ENCODE assay signal across 1 fruit fly cellular context in the genomic region with DNA sequence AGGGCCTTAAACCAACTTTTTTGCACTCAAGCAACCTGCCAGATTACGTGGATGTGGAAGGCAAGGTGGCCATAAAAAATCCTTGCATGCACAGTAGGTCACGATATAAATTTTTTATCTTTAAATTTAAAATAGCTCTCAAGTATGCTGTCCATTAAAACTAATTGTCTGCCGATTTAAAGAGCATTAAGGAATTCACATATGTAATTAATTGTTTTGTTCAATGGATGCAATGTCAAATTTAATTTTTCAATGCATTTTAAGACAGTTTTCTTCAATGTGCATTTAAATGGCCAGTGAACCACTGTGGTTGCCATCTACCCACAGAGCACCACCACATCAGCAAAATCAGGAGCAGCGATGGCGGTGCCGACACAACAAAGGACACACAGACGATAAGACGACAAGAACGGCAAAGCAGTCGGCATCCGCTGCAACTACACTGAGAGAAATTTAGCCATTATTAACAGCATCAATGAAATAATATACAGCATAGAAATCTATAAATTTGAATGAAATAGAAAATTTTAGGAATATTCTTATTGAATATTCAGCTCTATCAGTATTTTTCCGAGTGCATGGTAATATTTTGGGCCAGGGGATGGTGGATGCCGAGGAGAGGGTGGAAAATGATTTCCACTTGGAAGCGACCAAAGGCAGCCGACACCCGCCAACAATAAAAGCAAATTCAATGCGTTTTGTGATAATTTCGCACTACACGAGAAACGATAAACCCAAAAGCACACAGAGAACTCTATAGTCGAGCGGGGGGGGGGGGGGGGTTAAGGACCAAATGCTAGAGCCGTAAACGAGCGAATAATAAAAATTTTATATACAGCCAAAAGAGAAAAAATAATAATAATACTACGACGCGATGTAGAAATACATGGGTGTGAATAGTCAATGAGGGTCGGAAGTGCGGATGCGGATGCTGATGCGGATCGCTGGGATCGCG.
TF ChIP-seq lines count a peak whose summit lies in the region.

No protein-coding gene starts in this region.

TF ChIP-seq in whole organism, embryonic, 481 proteins besides CTCF, POLR2A, EP300 and RAD21 (continued from another document and continues in another):
- no peak for TF ChIP-seq ems (GFP tag; optimal IDR thresholded peaks at IDR 0.05; lab: Kevin White, UChicago)
- TF ChIP-seq cad (GFP tag; optimal IDR thresholded peaks at IDR 0.05; lab: Kevin White, UChicago), result no peak
- TF ChIP-seq CG10267 (tag; optimal IDR thresholded peaks at IDR 0.05; lab: Kevin White, UChicago), result peak; percentile 57
- TF ChIP-seq gsb (GFP tag; IDR thresholded peaks at IDR 0.05; lab: Robert Waterston, UW), result no peak
- no peak for TF ChIP-seq sc (optimal IDR thresholded peaks at IDR 0.05; lab: Kevin White, UChicago)
- no peak for TF ChIP-seq sc (GFP tag; optimal IDR thresholded peaks at IDR 0.05; lab: Kevin White, UChicago)
- TF ChIP-seq da (GFP tag; optimal IDR thresholded peaks at IDR 0.05; lab: Kevin White, UChicago), result no peak
- TF ChIP-seq amos (GFP tag; IDR thresholded peaks at IDR 0.05; lab: Robert Waterston, UW; ENCODE audit: partially characterized antibody), result no peak
- peak; percentile 50 for TF ChIP-seq Ssrp (tag; optimal IDR thresholded peaks at IDR 0.05; lab: Kevin White, UChicago)
- TF ChIP-seq Gug (GFP tag; IDR thresholded peaks at IDR 0.05; lab: Robert Waterston, UW), result peak; percentile 26; the same call in 1 of the 4 replicates
- TF ChIP-seq CG9817 (tag; optimal IDR thresholded peaks at IDR 0.05; lab: Kevin White, UChicago), result peak; percentile 32
- TF ChIP-seq Eip74EF (GFP tag; optimal IDR thresholded peaks at IDR 0.05; lab: Kevin White, UChicago), result no peak
- peak; percentile 0 for TF ChIP-seq CG2116 (GFP tag; optimal IDR thresholded peaks at IDR 0.05; lab: Kevin White, UChicago)
- peak; percentile 23 for TF ChIP-seq Camta (GFP tag; optimal IDR thresholded peaks at IDR 0.05; lab: Kevin White, UChicago)
- no peak for TF ChIP-seq C15 (GFP tag; IDR thresholded peaks at IDR 0.05; lab: Robert Waterston, UW)
- TF ChIP-seq CG30403 (GFP tag; optimal IDR thresholded peaks at IDR 0.05; lab: Kevin White, UChicago), result peak; percentile 56
- peak; percentile 53 for TF ChIP-seq tap (tag; optimal IDR thresholded peaks at IDR 0.05; lab: Kevin White, UChicago)
- no peak for TF ChIP-seq Dip3 (GFP tag; optimal IDR thresholded peaks at IDR 0.05; lab: Kevin White, UChicago)
- peak; percentile 21 for TF ChIP-seq Meics (GFP tag; optimal IDR thresholded peaks at IDR 0.05; lab: Kevin White, UChicago)
- no peak for TF ChIP-seq fd64A (GFP tag; optimal IDR thresholded peaks at IDR 0.05; lab: Kevin White, UChicago)
- TF ChIP-seq CG10366 (GFP tag; IDR thresholded peaks at IDR 0.05; lab: Robert Waterston, UW), result 0 out of 2 replicates have a peak, but pooled peaks have one; percentile 31
- TF ChIP-seq pan (optimal IDR thresholded peaks at IDR 0.05; lab: Kevin White, UChicago), result no peak
- peak in 1 of 2 experiments; percentile 44 for TF ChIP-seq pan (GFP tag; optimal IDR thresholded peaks at IDR 0.05 in 1 of 2, IDR thresholded peaks at IDR 0.05 in 1 of 2)
- no peak for TF ChIP-seq pb (GFP tag; optimal IDR thresholded peaks at IDR 0.05; lab: Kevin White, UChicago)
- no peak for TF ChIP-seq Dll (GFP tag; IDR thresholded peaks at IDR 0.05; lab: Robert Waterston, UW; ENCODE audit: partially characterized antibody)
- TF ChIP-seq slbo (GFP tag; IDR thresholded peaks at IDR 0.05; lab: Robert Waterston, UW), result peak; percentile 30; the same call in 1 of the 2 replicates
- TF ChIP-seq CG11695 (GFP tag; IDR thresholded peaks at IDR 0.05; lab: Robert Waterston, UW), result no peak; the same call in 1 of the 3 replicates
- TF ChIP-seq ranshi (GFP tag; IDR thresholded peaks at IDR 0.05; lab: Robert Waterston, UW), result no peak; the same call in 1 of the 2 replicates
- peak; percentile 14 for TF ChIP-seq Elba2 (GFP tag; optimal IDR thresholded peaks at IDR 0.05; lab: Kevin White, UChicago)
- TF ChIP-seq Doc2 (GFP tag; IDR thresholded peaks at IDR 0.05; lab: Robert Waterston, UW), result no peak
- no peak for TF ChIP-seq CG17186 (GFP tag; optimal IDR thresholded peaks at IDR 0.05; lab: Kevin White, UChicago)
- TF ChIP-seq MESR4 (GFP tag; optimal IDR thresholded peaks at IDR 0.05; lab: Kevin White, UChicago), result no peak
- TF ChIP-seq trh (GFP tag; optimal IDR thresholded peaks at IDR 0.05; lab: Kevin White, UChicago), result no peak
- TF ChIP-seq btn (GFP tag; optimal IDR thresholded peaks at IDR 0.05; lab: Kevin White, UChicago), result peak; percentile 29
- TF ChIP-seq CG11247 (GFP tag; IDR thresholded peaks at IDR 0.05; lab: Robert Waterston, UW), result peak; percentile 43; the same call in 1 of the 2 replicates
- TF ChIP-seq Six4 (GFP tag; optimal IDR thresholded peaks at IDR 0.05; lab: Kevin White, UChicago), result no peak
- peak; percentile 30 for TF ChIP-seq Xbp1 (GFP tag; optimal IDR thresholded peaks at IDR 0.05; lab: Kevin White, UChicago)
- TF ChIP-seq ATbp (GFP tag; optimal IDR thresholded peaks at IDR 0.05; lab: Kevin White, UChicago), result no peak
- no peak for TF ChIP-seq CG17912 (GFP tag; optimal IDR thresholded peaks at IDR 0.05; lab: Kevin White, UChicago)
- TF ChIP-seq bcd (GFP tag; optimal IDR thresholded peaks at IDR 0.05; lab: Kevin White, UChicago), result peak; percentile 41
- peak; percentile 75 for TF ChIP-seq CG18262 (tag; optimal IDR thresholded peaks at IDR 0.05; lab: Kevin White, UChicago)
- peak; percentile 54 for TF ChIP-seq CG6689 (GFP tag; IDR thresholded peaks at IDR 0.05; lab: Robert Waterston, UW)
- peak; percentile 52 for TF ChIP-seq CG13424 (tag; optimal IDR thresholded peaks at IDR 0.05; lab: Kevin White, UChicago)
- peak; percentile 22; the same call in 1 of the 2 replicates for TF ChIP-seq HLH3B (GFP tag; IDR thresholded peaks at IDR 0.05; lab: Robert Waterston, UW)
- peak; percentile 47 for TF ChIP-seq CoRest (tag; optimal IDR thresholded peaks at IDR 0.05; lab: Kevin White, UChicago)
- no peak for TF ChIP-seq pzg (GFP tag; optimal IDR thresholded peaks at IDR 0.05; lab: Kevin White, UChicago)
- no peak for TF ChIP-seq fu2 (GFP tag; optimal IDR thresholded peaks at IDR 0.05; lab: Kevin White, UChicago)
- TF ChIP-seq CG4282 (GFP tag; optimal IDR thresholded peaks at IDR 0.05; lab: Kevin White, UChicago), result no peak
- no peak for TF ChIP-seq TFAM (GFP tag; optimal IDR thresholded peaks at IDR 0.05; lab: Kevin White, UChicago)
- TF ChIP-seq Hr3 (GFP tag; optimal IDR thresholded peaks at IDR 0.05; lab: Kevin White, UChicago), result peak; percentile 35
- no peak for TF ChIP-seq otp (GFP tag; IDR thresholded peaks at IDR 0.05; lab: Robert Waterston, UW)
- TF ChIP-seq CG18764 (GFP tag; optimal IDR thresholded peaks at IDR 0.05; lab: Kevin White, UChicago), result peak; percentile 22
- no peak for TF ChIP-seq CG3838 (GFP tag; optimal IDR thresholded peaks at IDR 0.05; lab: Kevin White, UChicago)
- no peak for TF ChIP-seq so (GFP tag; IDR thresholded peaks at IDR 0.05; lab: Robert Waterston, UW)
- peak; percentile 22 for TF ChIP-seq HmgZ (tag; optimal IDR thresholded peaks at IDR 0.05; lab: Kevin White, UChicago)
- TF ChIP-seq caup (GFP tag; optimal IDR thresholded peaks at IDR 0.05; lab: Kevin White, UChicago; ENCODE audit: severe bottlenecking), result no peak
- peak; percentile 19 for TF ChIP-seq org-1 (GFP tag; optimal IDR thresholded peaks at IDR 0.05; lab: Kevin White, UChicago)
- TF ChIP-seq CG7963 (GFP tag; IDR thresholded peaks at IDR 0.05; lab: Robert Waterston, UW; ENCODE audit: partially characterized antibody), result no peak
- no peak for TF ChIP-seq pnt (GFP tag; optimal IDR thresholded peaks at IDR 0.05; lab: Kevin White, UChicago)
- no peak for TF ChIP-seq eyg (GFP tag; optimal IDR thresholded peaks at IDR 0.05; lab: Kevin White, UChicago)
- peak; percentile 48; the same call in 1 of the 3 replicates for TF ChIP-seq H15 (GFP tag; IDR thresholded peaks at IDR 0.05; lab: Robert Waterston, UW)
- TF ChIP-seq Myb (GFP tag; optimal IDR thresholded peaks at IDR 0.05; lab: Kevin White, UChicago), result no peak
- no peak for TF ChIP-seq CG6654 (GFP tag; optimal IDR thresholded peaks at IDR 0.05; lab: Kevin White, UChicago)
- no peak for TF ChIP-seq CG3163 (GFP tag; optimal IDR thresholded peaks at IDR 0.05; lab: Kevin White, UChicago)
- peak; percentile 62; the same call in 1 of the 2 replicates for TF ChIP-seq sens-2 (GFP tag; IDR thresholded peaks at IDR 0.05; lab: Robert Waterston, UW)
- TF ChIP-seq cg (GFP tag; optimal IDR thresholded peaks at IDR 0.05; lab: Kevin White, UChicago), result no peak
- TF ChIP-seq HmgD (GFP tag; optimal IDR thresholded peaks at IDR 0.05; lab: Kevin White, UChicago), result no peak
- no peak for TF ChIP-seq CG11723 (GFP tag; optimal IDR thresholded peaks at IDR 0.05; lab: Kevin White, UChicago)
- no peak for TF ChIP-seq Hey (tag; optimal IDR thresholded peaks at IDR 0.05; lab: Kevin White, UChicago)
- TF ChIP-seq B-H2 (GFP tag; optimal IDR thresholded peaks at IDR 0.05; lab: Kevin White, UChicago), result no peak
- no peak for TF ChIP-seq ac (GFP tag; optimal IDR thresholded peaks at IDR 0.05; lab: Kevin White, UChicago)
- peak; percentile 60 for TF ChIP-seq Ets65A (GFP tag; lab: Kevin White, UChicago)
- TF ChIP-seq sob (GFP tag; IDR thresholded peaks at IDR 0.05; lab: Robert Waterston, UW), result no peak
- TF ChIP-seq CG12744 (GFP tag; optimal IDR thresholded peaks at IDR 0.05; lab: Kevin White, UChicago), result no peak
- TF ChIP-seq sr (GFP tag; IDR thresholded peaks at IDR 0.05; lab: Robert Waterston, UW), result no peak
- peak; percentile 54 for TF ChIP-seq az2 (GFP tag; optimal IDR thresholded peaks at IDR 0.05; lab: Kevin White, UChicago)
- TF ChIP-seq HLHmδ (GFP tag; optimal IDR thresholded peaks at IDR 0.05; lab: Kevin White, UChicago), result no peak
- TF ChIP-seq cwo (GFP tag; optimal IDR thresholded peaks at IDR 0.05; lab: Kevin White, UChicago), result no peak
- TF ChIP-seq p53 (GFP tag; optimal IDR thresholded peaks at IDR 0.05; lab: Kevin White, UChicago), result no peak
- TF ChIP-seq CG9876 (GFP tag; optimal IDR thresholded peaks at IDR 0.05; lab: Kevin White, UChicago), result no peak
- TF ChIP-seq fru (optimal IDR thresholded peaks at IDR 0.05; lab: Kevin White, UChicago), result no peak
- no peak for TF ChIP-seq usp (GFP tag; optimal IDR thresholded peaks at IDR 0.05; lab: Kevin White, UChicago)
- peak; percentile 76 for TF ChIP-seq zf30C (GFP tag; optimal IDR thresholded peaks at IDR 0.05; lab: Kevin White, UChicago)
- TF ChIP-seq CG12155 (GFP tag; optimal IDR thresholded peaks at IDR 0.05; lab: Kevin White, UChicago), result peak; percentile 33
- TF ChIP-seq gcm (GFP tag; optimal IDR thresholded peaks at IDR 0.05; lab: Kevin White, UChicago), result peak; percentile 41
- TF ChIP-seq seq (GFP tag; IDR thresholded peaks at IDR 0.05; lab: Robert Waterston, UW), result 0 out of 2 replicates have a peak, but pooled peaks have one; percentile 24
- TF ChIP-seq H2.0 (GFP tag; IDR thresholded peaks at IDR 0.05; lab: Robert Waterston, UW), result peak; percentile 48
- no peak for TF ChIP-seq crc (GFP tag; optimal IDR thresholded peaks at IDR 0.05; lab: Kevin White, UChicago)
- no peak for TF ChIP-seq ro (GFP tag; IDR thresholded peaks at IDR 0.05; lab: Robert Waterston, UW)
- peak in 1 of 2 experiments; percentile 1 for TF ChIP-seq eve (GFP tag; optimal IDR thresholded peaks at IDR 0.05; lab: Kevin White, UChicago)
- TF ChIP-seq ftz-f1 (GFP tag; optimal IDR thresholded peaks at IDR 0.05; lab: Kevin White, UChicago), result no peak
- TF ChIP-seq CG14965 (GFP tag; optimal IDR thresholded peaks at IDR 0.05; lab: Kevin White, UChicago; ENCODE audit: borderline replicate concordance), result no peak
- TF ChIP-seq ara (GFP tag; IDR thresholded peaks at IDR 0.05; lab: Robert Waterston, UW), result peak; percentile 79
- TF ChIP-seq Pdp1 (GFP tag; optimal IDR thresholded peaks at IDR 0.05; lab: Kevin White, UChicago), result peak; percentile 16 to 27
- TF ChIP-seq CG16863 (GFP tag; optimal IDR thresholded peaks at IDR 0.05; lab: Kevin White, UChicago), result peak; percentile 3
- TF ChIP-seq unc-4 (GFP tag; IDR thresholded peaks at IDR 0.05; lab: Robert Waterston, UW; ENCODE audit: partially characterized antibody), result no peak
- no peak for TF ChIP-seq CG2199 (GFP tag; IDR thresholded peaks at IDR 0.05; lab: Robert Waterston, UW)
- no peak for TF ChIP-seq rib (GFP tag; IDR thresholded peaks at IDR 0.05; lab: Robert Waterston, UW)
- TF ChIP-seq CG5245 (GFP tag; optimal IDR thresholded peaks at IDR 0.05; lab: Kevin White, UChicago), result no peak
- TF ChIP-seq NC2β (GFP tag; optimal IDR thresholded peaks at IDR 0.05; lab: Kevin White, UChicago), result no peak
- no peak; the same call in 2 of the 3 replicates for TF ChIP-seq tgo (GFP tag; IDR thresholded peaks at IDR 0.05; lab: Robert Waterston, UW)
- TF ChIP-seq sd (tag; optimal IDR thresholded peaks at IDR 0.05; lab: Kevin White, UChicago), result no peak
- TF ChIP-seq knrl (GFP tag; IDR thresholded peaks at IDR 0.05; lab: Robert Waterston, UW; ENCODE audit: partially characterized antibody), result no peak
- TF ChIP-seq Side (GFP tag; optimal IDR thresholded peaks at IDR 0.05; lab: Kevin White, UChicago), result peak; percentile 35
- no peak for TF ChIP-seq Opbp (GFP tag; IDR thresholded peaks at IDR 0.05; lab: Robert Waterston, UW; ENCODE audit: partially characterized antibody)
- TF ChIP-seq fd3F (GFP tag; optimal IDR thresholded peaks at IDR 0.05; lab: Kevin White, UChicago), result no peak
- TF ChIP-seq HLH4C (GFP tag; IDR thresholded peaks at IDR 0.05; lab: Robert Waterston, UW; ENCODE audit: partially characterized antibody), result no peak
- TF ChIP-seq lbe (GFP tag; optimal IDR thresholded peaks at IDR 0.05; lab: Kevin White, UChicago), result no peak
- TF ChIP-seq CG10321 (GFP tag; IDR thresholded peaks at IDR 0.05; lab: Robert Waterston, UW), result no peak
- peak; percentile 14 for TF ChIP-seq CG8359 (GFP tag; optimal IDR thresholded peaks at IDR 0.05; lab: Kevin White, UChicago; ENCODE audit: borderline replicate concordance)
- no peak for TF ChIP-seq CkIIα-i1 (GFP tag; IDR thresholded peaks at IDR 0.05; lab: Robert Waterston, UW)
- TF ChIP-seq NC2α (GFP tag; optimal IDR thresholded peaks at IDR 0.05; lab: Kevin White, UChicago), result no peak
- peak; percentile 20 for TF ChIP-seq CG17385 (GFP tag; optimal IDR thresholded peaks at IDR 0.05; lab: Kevin White, UChicago)
- TF ChIP-seq Trl (optimal IDR thresholded peaks at IDR 0.05; lab: Kevin White, UChicago), result no peak
- TF ChIP-seq Trl (GFP tag; optimal IDR thresholded peaks at IDR 0.05; lab: Kevin White, UChicago), result peak; percentile 1
- TF ChIP-seq Awh (GFP tag; IDR thresholded peaks at IDR 0.05; lab: Robert Waterston, UW), result peak; percentile 59; the same call in 1 of the 2 replicates
- TF ChIP-seq CG7987 (GFP tag; optimal IDR thresholded peaks at IDR 0.05; lab: Kevin White, UChicago), result no peak
- no peak for TF ChIP-seq hth (optimal IDR thresholded peaks at IDR 0.05; lab: Kevin White, UChicago)
- TF ChIP-seq CG6272 (GFP tag; IDR thresholded peaks at IDR 0.05; lab: Robert Waterston, UW), result no peak
- peak; percentile 13 for TF ChIP-seq CG1529 (GFP tag; optimal IDR thresholded peaks at IDR 0.05; lab: Kevin White, UChicago)
- TF ChIP-seq klu (GFP tag; IDR thresholded peaks at IDR 0.05; lab: Robert Waterston, UW), result no peak
